Fruit fly (Drosophila melanogaster) whole organism, prepupa: ENCODE data around the gene Ref1.

Experiments
- CG1621 ChIP-seq: fragments of 200-800 bp; sonication (Bioruptor generic); optimal IDR thresholded peaks from 3 replicates; lab custom pipeline; 2018; ENCODE audit warnings: missing biosample characterization, mild to moderate bottlenecking, missing genetic modification characterization
- Sox102F ChIP-seq: fragments of 200-800 bp; sonication (Bioruptor generic); optimal IDR thresholded peaks from 2 replicates; lab custom pipeline; 2016; ENCODE audit warnings: missing biosample characterization, mild to moderate bottlenecking, missing genetic modification characterization

dm6 chr3R:7123699-7124098, 43.5 kb upstream of the Ref1 start:
- TF ChIP-seq CG1621 (tag; lab: Kevin White, UChicago) (no peak), Sox102F (GFP tag; lab: Kevin White, UChicago) (no peak)
